Worm (Caenorhabditis elegans): Measurements from ENCODE around the gene srb-16.

- TF ChIP-seq lin-39 (tag; optimal IDR thresholded peaks at IDR 0.05), result no peak
- TF ChIP-seq pag-3 (tag; optimal IDR thresholded peaks at IDR 0.05; ENCODE audit: borderline replicate concordance, insufficient read depth), result no peak
- TF ChIP-seq grh-1 (GFP tag; IDR thresholded peaks at IDR 0.05), result no peak
- TF ChIP-seq nhr-237 (tag; optimal IDR thresholded peaks at IDR 0.05), result no peak
- no peak for TF ChIP-seq nhr-77 (tag; optimal IDR thresholded peaks at IDR 0.05)
- TF ChIP-seq skn-1 (tag; optimal IDR thresholded peaks at IDR 0.05), result no peak
- no peak for TF ChIP-seq aly-2 (tag; optimal IDR thresholded peaks at IDR 0.05)
- TF ChIP-seq fkh-10 (GFP tag; optimal IDR thresholded peaks at IDR 0.05), result no peak
- no peak for TF ChIP-seq nhr-90 (tag; optimal IDR thresholded peaks at IDR 0.05; ENCODE audit: poor library complexity)
- no peak for TF ChIP-seq ceh-82 (tag; optimal IDR thresholded peaks at IDR 0.05)
- no peak for TF ChIP-seq ztf-11 (tag; optimal IDR thresholded peaks at IDR 0.05)
- TF ChIP-seq ceh-90 (tag; optimal IDR thresholded peaks at IDR 0.05), result no peak
- no peak for TF ChIP-seq C16A3.4 (tag; optimal IDR thresholded peaks at IDR 0.05)
- TF ChIP-seq blmp-1 (tag; optimal IDR thresholded peaks at IDR 0.05), result no peak
These were observed 51.7 kb downstream of the srb-16 start for ce11 chrII:5099034-5099433.

Measured in whole organism, L1 larva.